Fruit fly (Drosophila melanogaster) whole organism, wandering third instar larva: Measurements from ENCODE around the gene Orct.

Source experiments
- Abd-B ChIP-seq: fragments of >200 bp; optimal IDR thresholded peaks from 2 replicates; lab custom pipeline; 2017; ENCODE audit warnings: missing biosample characterization, missing genetic modification characterization
- CG32264 ChIP-seq: fragments of 200-800 bp; sonication (Bioruptor generic); optimal IDR thresholded peaks from 2 replicates; lab custom pipeline; 2016; ENCODE audit warnings: missing biosample characterization, missing genetic modification characterization
- CG9705 ChIP-seq: fragments of 200-800 bp; sonication (Bioruptor generic); optimal IDR thresholded peaks from 2 replicates; lab custom pipeline; 2018; ENCODE audit warnings: missing biosample characterization, mild to moderate bottlenecking, missing genetic modification characterization
- CrebA ChIP-seq: fragments of 200-800 bp; sonication (Bioruptor generic); optimal IDR thresholded peaks from 2 replicates; lab custom pipeline; 2016; ENCODE audit warnings: missing biosample characterization, mild to moderate bottlenecking, missing genetic modification characterization, borderline replicate concordance
- Dfd ChIP-seq: fragments of >200 bp; optimal IDR thresholded peaks from 2 replicates; lab custom pipeline; 2017; ENCODE audit warnings: missing biosample characterization, missing genetic modification characterization
- Dif ChIP-seq: fragments of 200-275, 200-300 bp; sonication (Bioruptor generic); optimal IDR thresholded peaks from 2 replicates; lab custom pipeline; 2018; ENCODE audit warnings: missing biosample characterization, missing genetic modification characterization; ENCODE audit not compliant: partially characterized antibody
- GATAd ChIP-seq: sonication (Bioruptor generic); optimal IDR thresholded peaks from 2 replicates; lab custom pipeline; 2016; ENCODE audit warnings: missing biosample characterization, missing genetic modification characterization
- HLH106 ChIP-seq: fragments of 200-800 bp; optimal IDR thresholded peaks from 3 replicates; lab custom pipeline; 2019; ENCODE audit warnings: missing biosample characterization, mild to moderate bottlenecking, missing genetic modification characterization, moderate library complexity
- Hnf4 ChIP-seq: fragments of 200-800 bp; sonication (Bioruptor generic); optimal IDR thresholded peaks from 2 replicates; lab custom pipeline; 2016; ENCODE audit warnings: missing biosample characterization, mild to moderate bottlenecking, missing genetic modification characterization
- Hr78 ChIP-seq: fragments of >200 bp; optimal IDR thresholded peaks from 2 replicates; lab custom pipeline; 2017; ENCODE audit warnings: missing biosample characterization, missing genetic modification characterization
- Hr83 ChIP-seq: fragments of 200-300 bp; sonication (Bioruptor generic); optimal IDR thresholded peaks from 2 replicates; lab custom pipeline; 2016; ENCODE audit warnings: missing biosample characterization, mild to moderate bottlenecking, missing genetic modification characterization, moderate library complexity; ENCODE audit not compliant: poor library complexity, severe bottlenecking
- Jra ChIP-seq: sonication (Bioruptor generic); optimal IDR thresholded peaks from 2 replicates; lab custom pipeline; 2016; ENCODE audit warnings: missing biosample characterization, missing genetic modification characterization
- Mio ChIP-seq: sonication (Bioruptor generic); optimal IDR thresholded peaks from 2 replicates; lab custom pipeline; 2016; ENCODE audit warnings: missing biosample characterization, missing genetic modification characterization
- Myc ChIP-seq: fragments of >200 bp; optimal IDR thresholded peaks from 2 replicates; lab custom pipeline; 2017
- N ChIP-seq: fragments of >200 bp; optimal IDR thresholded peaks from 2 replicates; lab custom pipeline; 2018; ENCODE audit warnings: missing biosample characterization, missing external identifiers, missing genetic modification characterization
- OdsH ChIP-seq: fragments of 200-800 bp; sonication (Bioruptor generic); optimal IDR thresholded peaks from 2 replicates; lab custom pipeline; 2016; ENCODE audit warnings: missing biosample characterization, mild to moderate bottlenecking, missing genetic modification characterization
- Rel ChIP-seq, 2 experiments: fragments of 200-800 bp; sonication (Bioruptor generic) in 1 of 2; optimal IDR thresholded peaks; 2 replicates in 1 of 2; 3 replicates in 1 of 2; lab custom pipeline; 2016 to 2019; ENCODE audit warnings: mild to moderate bottlenecking in 2 of 2, missing biosample characterization in 2 of 2, missing genetic modification characterization in 2 of 2, moderate library complexity in 1 of 2
- Sp1 ChIP-seq: fragments of 200-800 bp; sonication (Bioruptor generic); optimal IDR thresholded peaks from 3 replicates; lab custom pipeline; 2019; ENCODE audit warnings: missing biosample characterization, mild to moderate bottlenecking, missing genetic modification characterization, moderate library complexity
- Vsx2 ChIP-seq: fragments of 200-300, 225-300 bp; sonication (Bioruptor generic); optimal IDR thresholded peaks from 2 replicates; lab custom pipeline; 2018; ENCODE audit warnings: missing biosample characterization, missing genetic modification characterization; ENCODE audit not compliant: partially characterized antibody
- br ChIP-seq: fragments of 200-800 bp; sonication (Bioruptor generic); optimal IDR thresholded peaks from 2 replicates; lab custom pipeline; 2016; ENCODE audit warnings: missing biosample characterization, missing genetic modification characterization
- brk ChIP-seq: fragments of 200-800 bp; sonication (Bioruptor generic); optimal IDR thresholded peaks from 2 replicates; lab custom pipeline; 2016; ENCODE audit warnings: missing biosample characterization, mild to moderate bottlenecking, missing genetic modification characterization
- dl ChIP-seq, 2 experiments: fragments of 175-275, 200-275 bp in 1 of 2; fragments of 200-275 bp in 1 of 2; sonication (Bioruptor generic); optimal IDR thresholded peaks; lab custom pipeline; 2018; ENCODE audit warnings: mild to moderate bottlenecking in 2 of 2, missing biosample characterization in 2 of 2, missing genetic modification characterization in 2 of 2, moderate library complexity in 2 of 2; ENCODE audit not compliant: partially characterized antibody in 2 of 2, insufficient read depth in 1 of 2
- dmrt93B ChIP-seq: fragments of 200-800 bp; sonication (Bioruptor generic); optimal IDR thresholded peaks from 2 replicates; lab custom pipeline; 2018; ENCODE audit warnings: missing biosample characterization, mild to moderate bottlenecking, missing genetic modification characterization
- dsf ChIP-seq: sonication (Bioruptor generic); optimal IDR thresholded peaks from 2 replicates; lab custom pipeline; 2016; ENCODE audit warnings: missing biosample characterization, missing genetic modification characterization, borderline replicate concordance
- ey ChIP-seq: fragments of 200-800 bp; sonication (Bioruptor generic); optimal IDR thresholded peaks from 2 replicates; lab custom pipeline; 2016; ENCODE audit warnings: missing biosample characterization, missing genetic modification characterization
- foxo ChIP-seq, 2 experiments: fragments of 200-800 bp; sonication (Bioruptor generic); optimal IDR thresholded peaks; 2 replicates in 1 of 2; 3 replicates in 1 of 2; lab custom pipeline; 2016 to 2017; ENCODE audit warnings: missing biosample characterization in 2 of 2, missing genetic modification characterization in 2 of 2
- fru ChIP-seq: fragments of 200-800 bp; sonication (Bioruptor generic); optimal IDR thresholded peaks from 3 replicates; lab custom pipeline; 2016; ENCODE audit warnings: missing biosample characterization, mild to moderate bottlenecking, missing genetic modification characterization
- h ChIP-seq: fragments of 200-800 bp; sonication (Bioruptor generic); optimal IDR thresholded peaks from 3 replicates; lab custom pipeline; 2016; ENCODE audit warnings: missing biosample characterization, mild to moderate bottlenecking, missing genetic modification characterization
- jim ChIP-seq: fragments of 175-275, 200-325 bp; sonication (Bioruptor generic); optimal IDR thresholded peaks from 2 replicates; lab custom pipeline; 2016; ENCODE audit warnings: missing biosample characterization, mild to moderate bottlenecking, missing genetic modification characterization
- lola ChIP-seq: fragments of >200 bp; optimal IDR thresholded peaks from 2 replicates; lab custom pipeline; 2017; ENCODE audit warnings: missing biosample characterization, missing genetic modification characterization
- pan ChIP-seq: fragments of >200 bp; optimal IDR thresholded peaks from 2 replicates; lab custom pipeline; 2017
- psq ChIP-seq: fragments of 200-800 bp; sonication (Bioruptor generic); optimal IDR thresholded peaks from 3 replicates; lab custom pipeline; 2017; ENCODE audit warnings: missing biosample characterization, mild to moderate bottlenecking, missing genetic modification characterization, moderate library complexity
- rgr ChIP-seq: fragments of 200-800 bp; sonication (Bioruptor generic); optimal IDR thresholded peaks from 3 replicates; lab custom pipeline; 2016; ENCODE audit warnings: missing biosample characterization, mild to moderate bottlenecking, missing genetic modification characterization
- sage ChIP-seq: fragments of 200-800 bp; sonication (Bioruptor generic); optimal IDR thresholded peaks from 2 replicates; lab custom pipeline; 2016; ENCODE audit warnings: missing biosample characterization, mild to moderate bottlenecking, missing genetic modification characterization
- sv ChIP-seq: fragments of 200-800 bp; sonication (Bioruptor generic); optimal IDR thresholded peaks from 3 replicates; lab custom pipeline; 2016; ENCODE audit warnings: missing biosample characterization, missing genetic modification characterization
- tai ChIP-seq: sonication (Bioruptor generic); optimal IDR thresholded peaks from 2 replicates; lab custom pipeline; 2016; ENCODE audit warnings: missing biosample characterization, missing genetic modification characterization
- usp ChIP-seq: fragments of >200 bp; optimal IDR thresholded peaks from 2 replicates; lab custom pipeline; 2017; ENCODE audit warnings: missing biosample characterization, missing genetic modification characterization
- woc ChIP-seq: sonication (Bioruptor generic); optimal IDR thresholded peaks from 2 replicates; lab custom pipeline; 2016; ENCODE audit warnings: missing biosample characterization, mild to moderate bottlenecking, missing genetic modification characterization

The Orct gene

dm6 chr3R:24258333-24258732 lies 17.7 kb upstream of the Orct start:
- no peak for TF ChIP-seq dmrt93B (GFP tag; lab: Kevin White, UChicago)
- TF ChIP-seq, all 38 proteins: peak for 0

DNA sequence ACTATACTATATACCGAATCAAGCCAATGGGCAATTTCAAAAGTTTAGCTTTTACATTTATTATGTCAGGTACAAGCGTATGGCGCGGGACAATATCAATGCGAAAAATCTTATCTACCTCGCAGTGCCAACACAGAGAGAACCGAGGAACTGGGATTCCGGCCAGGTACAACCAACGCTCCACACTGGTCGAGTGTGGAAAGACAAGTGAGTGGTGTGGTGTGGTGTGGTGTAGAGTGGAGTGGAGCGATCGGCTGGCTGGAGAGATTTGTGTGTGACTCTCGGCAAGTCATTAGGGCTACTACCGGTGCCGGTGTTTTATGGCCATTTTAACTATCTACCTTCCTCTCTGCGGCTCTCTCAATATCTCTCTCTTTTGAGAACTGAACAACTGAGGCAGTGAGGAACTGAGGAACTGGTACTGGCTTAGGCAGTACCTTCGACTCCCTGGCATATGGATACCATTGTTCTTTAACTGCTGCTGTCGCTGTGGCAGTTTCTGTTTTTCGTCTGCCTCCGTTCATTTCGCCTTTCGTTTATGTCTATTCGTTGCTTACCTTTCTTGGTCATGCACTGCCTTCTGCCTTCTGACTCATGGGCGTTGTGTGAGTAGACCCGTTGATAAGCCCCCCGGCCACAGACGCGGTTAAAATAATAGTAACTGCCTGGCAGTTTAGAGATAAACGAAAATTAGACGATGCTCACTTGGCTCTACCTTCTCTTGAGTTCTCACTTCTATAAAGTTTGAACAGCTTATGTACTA lies 16.6 kb upstream of the Orct start:
- TF ChIP-seq Hr78 (GFP tag; lab: Kevin White, UChicago) = no peak
- TF ChIP-seq HLH106 (tag; lab: Kevin White, UChicago) = peak; percentile 88
- TF ChIP-seq Dfd = no peak
- peak; percentile 43 for TF ChIP-seq dsf (GFP tag; lab: Kevin White, UChicago)
- TF ChIP-seq Mio = peak; percentile 81
- no peak for TF ChIP-seq tai
- TF ChIP-seq Vsx2 (GFP tag; lab: Kevin White, UChicago) = peak; percentile 52
- TF ChIP-seq Hr83 (GFP tag; lab: Kevin White, UChicago) = peak; percentile 66
- TF ChIP-seq Myc (lab: Kevin White, UChicago) = no peak
- TF ChIP-seq GATAd (GFP tag; lab: Kevin White, UChicago) = peak; percentile 41
- peak; percentile 93 for TF ChIP-seq psq (GFP tag; lab: Kevin White, UChicago)
- TF ChIP-seq brk (GFP tag; lab: Kevin White, UChicago) = peak; percentile 82
- peak; percentile 85 for TF ChIP-seq sage
- peak; percentile 85 for TF ChIP-seq CrebA (GFP tag; lab: Kevin White, UChicago)
- TF ChIP-seq h (GFP tag; lab: Kevin White, UChicago) = peak; percentile 97
- TF ChIP-seq woc (GFP tag; lab: Kevin White, UChicago) = peak; percentile 81
- TF ChIP-seq jim = no peak
- peak; percentile 97 for TF ChIP-seq ey (GFP tag; lab: Kevin White, UChicago)
- no peak for TF ChIP-seq pan
- TF ChIP-seq sv = peak; percentile 82
- no peak for TF ChIP-seq usp (GFP tag; lab: Kevin White, UChicago)
- TF ChIP-seq dmrt93B (GFP tag; lab: Kevin White, UChicago) = no peak
- peak; percentile 98 for TF ChIP-seq rgr (GFP tag; lab: Kevin White, UChicago)
- TF ChIP-seq br (GFP tag; lab: Kevin White, UChicago) = peak; percentile 95
- peak; percentile 91 for TF ChIP-seq Sp1
- TF ChIP-seq Rel (GFP tag; optimal IDR thresholded peaks at IDR 0.05; lab: Kevin White, UChicago) = peak; percentile 83
- TF ChIP-seq Rel (tag; optimal IDR thresholded peaks at IDR 0.05; lab: Kevin White, UChicago) = peak; percentile 58
- TF ChIP-seq CG32264 (GFP tag; lab: Kevin White, UChicago) = peak; percentile 90
- TF ChIP-seq CG9705 (GFP tag; lab: Kevin White, UChicago) = peak; percentile 5
- peak; percentile 96 for TF ChIP-seq fru
- no peak for TF ChIP-seq Abd-B (GFP tag; lab: Kevin White, UChicago)
- peak; percentile 96 for TF ChIP-seq OdsH
- TF ChIP-seq lola (GFP tag; lab: Kevin White, UChicago) = no peak
- peak; percentile 96 for TF ChIP-seq Dif (GFP tag; lab: Kevin White, UChicago)
- TF ChIP-seq N (GFP tag; lab: Kevin White, UChicago) = no peak
- peak; percentile 93 to 97 for TF ChIP-seq foxo (GFP tag; optimal IDR thresholded peaks at IDR 0.05; lab: Kevin White, UChicago)
- TF ChIP-seq Jra (GFP tag; lab: Kevin White, UChicago) = peak; percentile 64
- TF ChIP-seq dl (GFP tag; optimal IDR thresholded peaks at IDR 0.05; lab: Kevin White, UChicago; ENCODE audit: insufficient read depth in 1 of 2, partially characterized antibody in 2 of 2) = peak; percentile 92 to 96
- peak; percentile 90 for TF ChIP-seq Hnf4 (GFP tag; lab: Kevin White, UChicago)

DNA sequence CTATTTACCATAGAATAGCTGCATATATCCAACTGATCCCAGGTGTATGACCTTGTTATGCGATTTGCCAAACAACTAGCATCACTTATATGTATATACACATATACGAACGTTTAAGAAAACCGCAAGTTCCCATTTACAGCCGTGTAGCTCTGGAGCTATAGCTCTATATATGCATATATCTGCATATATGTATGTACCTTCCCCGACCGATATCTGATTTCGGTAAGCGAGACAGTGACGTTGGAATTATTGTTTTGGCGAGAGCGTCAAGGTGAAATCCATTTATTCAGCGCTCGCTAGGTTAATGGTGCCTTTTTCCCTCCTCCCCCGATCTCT lies 16.1 kb upstream of the Orct start:
- TF ChIP-seq h (GFP tag; lab: Kevin White, UChicago) (peak; percentile 25), fru (peak; percentile 56), pan (no peak), Dfd (no peak), psq (GFP tag; lab: Kevin White, UChicago) (peak; percentile 29), foxo (GFP tag; optimal IDR thresholded peaks at IDR 0.05; lab: Kevin White, UChicago) (no peak), Abd-B (GFP tag; lab: Kevin White, UChicago) (no peak), OdsH (no peak)
